Worm (Caenorhabditis elegans) whole organism, early embryonic: Measurements from ENCODE around the gene T11F8.12.
"Not testable (repeated sequence)": the region's sequence is repeated elsewhere in the genome, so short reads cannot be mapped to it uniquely, and the experiment has no call there.

Experiments used
- B0310.2 ChIP-seq: sonication (generic microtip); optimal IDR thresholded peaks from 2 replicates; lab custom pipeline; 2016; ENCODE audit warnings: mild to moderate bottlenecking, missing genetic modification characterization, missing compliant biosample characterization
- F13C5.2 ChIP-seq: sonication (generic microtip); optimal IDR thresholded peaks from 2 replicates; lab custom pipeline; 2017; ENCODE audit warnings: mild to moderate bottlenecking, missing genetic modification characterization, inconsistent platforms, missing compliant biosample characterization
- aly-1 ChIP-seq: sonication (generic microtip); optimal IDR thresholded peaks from 2 replicates; lab custom pipeline; 2016; ENCODE audit warnings: missing genetic modification characterization, missing compliant biosample characterization
- ama-1 ChIP-seq: fragments of 150-350 bp; optimal IDR thresholded peaks from 2 replicates; lab custom pipeline; 2014
- ceh-13 ChIP-seq: fragments of 200-800 bp; sonication (Bioruptor generic); optimal IDR thresholded peaks from 2 replicates; lab custom pipeline; 2018; ENCODE audit warnings: mild to moderate bottlenecking, missing genetic modification characterization, missing compliant biosample characterization
- ceh-36 ChIP-seq: sonication (generic microtip); optimal IDR thresholded peaks from 2 replicates; lab custom pipeline; 2016; ENCODE audit warnings: missing genetic modification characterization, inconsistent platforms, missing compliant biosample characterization
- ets-7 ChIP-seq: sonication (generic microtip); optimal IDR thresholded peaks from 2 replicates; lab custom pipeline; 2016; ENCODE audit warnings: missing genotype, missing genetic modification characterization, missing compliant biosample characterization
- flt-1 ChIP-seq: fragments of 200-800 bp; sonication (Bioruptor generic); IDR thresholded peaks from 2 replicates; pipeline ENCODE4 v1.3.6; 2022; ENCODE audit warnings: missing genetic modification characterization, missing compliant biosample characterization
- hmbx-1 ChIP-seq: sonication (generic microtip); optimal IDR thresholded peaks from 2 replicates; lab custom pipeline; 2016; ENCODE audit warnings: mild to moderate bottlenecking, missing genetic modification characterization, missing compliant biosample characterization
- hmg-4 ChIP-seq: fragments of 200-800 bp; sonication (Bioruptor generic); optimal IDR thresholded peaks from 2 replicates; lab custom pipeline; 2018; ENCODE audit warnings: mild to moderate bottlenecking, missing genetic modification characterization, missing compliant biosample characterization
- hnd-1 ChIP-seq: sonication (generic microtip); optimal IDR thresholded peaks from 2 replicates; lab custom pipeline; 2016; ENCODE audit warnings: missing genetic modification characterization, missing compliant biosample characterization
- pes-1 ChIP-seq: fragments of 200-800 bp; sonication (Bioruptor generic); IDR thresholded peaks from 2 replicates; pipeline ENCODE4 v1.3.6; 2022; ENCODE audit warnings: missing genetic modification reagents, missing genetic modification characterization, missing compliant biosample characterization
- scrt-1 ChIP-seq: fragments of 200-800 bp; sonication (Bioruptor generic); IDR thresholded peaks from 2 replicates; pipeline ENCODE4 v1.3.6; 2022; ENCODE audit warnings: missing genetic modification characterization, missing compliant biosample characterization
- sea-1 ChIP-seq: fragments of 200-800 bp; sonication (Bioruptor generic); conservative IDR thresholded peaks from 2 replicates; pipeline ENCODE4 v1.3.6; 2022; ENCODE audit warnings: missing genetic modification characterization, missing compliant biosample characterization
- tbx-11 ChIP-seq: fragments of 200-800 bp; sonication (Bioruptor generic); IDR thresholded peaks from 2 replicates; pipeline ENCODE4 v1.3.6; 2022; ENCODE audit warnings: missing genetic modification characterization, missing compliant biosample characterization
- tbx-37 ChIP-seq: fragments of 200-800 bp; sonication (Bioruptor generic); conservative IDR thresholded peaks from 2 replicates; pipeline ENCODE4 v1.3.6; 2022; ENCODE audit warnings: missing genetic modification reagents, missing genetic modification characterization, missing compliant biosample characterization
- tra-4 ChIP-seq: sonication (generic microtip); optimal IDR thresholded peaks from 2 replicates; lab custom pipeline; 2017; ENCODE audit warnings: missing genetic modification characterization, missing compliant biosample characterization

Gene T11F8.12

ce11 chrIV:5455999-5456398 lies 26.1 kb downstream of the T11F8.12 start, which contains the start of gene Y4C6A.3:
Gene Y4C6A.3 (minus strand): TSS chrIV:5456099.
- TF ChIP-seq F13C5.2 (tag; lab: Kevin White, UChicago); hnd-1; hmg-4: not testable (repeated sequence)

ce11 chrIV:5452667-5453066 lies 29.5 kb downstream of the T11F8.12 start, which contains the start of gene Y4C6A.4:
Gene Y4C6A.4 (plus strand): TSS chrIV:5452967.
- TF ChIP-seq aly-1 (tag; lab: Kevin White, UChicago) (no peak), ceh-36 (no peak), F13C5.2 (tag; lab: Kevin White, UChicago) (no peak), sea-1 (GFP tag; lab: Robert Waterston, UW) (no peak), hmbx-1 (no peak), tra-4 (tag; lab: Kevin White, UChicago) (no peak), tbx-11 (GFP tag; lab: Robert Waterston, UW) (no peak), ets-7 (no peak), scrt-1 (GFP tag; lab: Robert Waterston, UW) (no peak), ceh-13 (GFP tag; lab: Kevin White, UChicago) (no peak), ama-1 (lab: Kevin White, UChicago) (no peak), pes-1 (no peak), hnd-1 (no peak), B0310.2 (tag; lab: Kevin White, UChicago) (no peak), tbx-37 (no peak), hmg-4 (no peak), flt-1 (no peak)

ce11 chrIV:5438705-5439104 lies 43.4 kb downstream of the T11F8.12 start, which contains the start of gene mgl-3:
Gene mgl-3 (plus strand): TSS chrIV:5439005.
- TF ChIP-seq hnd-1: no peak
- TF ChIP-seq F13C5.2 (tag; lab: Kevin White, UChicago): no peak
- no peak for TF ChIP-seq tbx-11 (GFP tag; lab: Robert Waterston, UW)
- no peak for TF ChIP-seq ceh-13 (GFP tag; lab: Kevin White, UChicago)
- no peak for TF ChIP-seq hmg-4
- TF ChIP-seq flt-1: no peak
- TF ChIP-seq ama-1 (lab: Kevin White, UChicago): no peak
- TF ChIP-seq scrt-1 (GFP tag; lab: Robert Waterston, UW): no peak
- TF ChIP-seq ets-7: no peak
- no peak for TF ChIP-seq B0310.2 (tag; lab: Kevin White, UChicago)
- TF ChIP-seq hmbx-1: no peak
- no peak for TF ChIP-seq ceh-36
- no peak for TF ChIP-seq pes-1
- no peak for TF ChIP-seq sea-1 (GFP tag; lab: Robert Waterston, UW)
- no peak for TF ChIP-seq tbx-37
